Worm (Caenorhabditis elegans): Measurements from ENCODE around the gene ape-1.

ape-1 gene

ce11 chrV:11733460-11733859 lies 57.7 kb downstream of the ape-1 start, which contains the start of gene npp-22 (continued):
- no peak for TF ChIP-seq fkh-10 (GFP tag; optimal IDR thresholded peaks at IDR 0.05)
- no peak for TF ChIP-seq nhr-43 (tag; optimal IDR thresholded peaks at IDR 0.05; ENCODE audit: poor library complexity, severe bottlenecking)
- peak; percentile 73 for TF ChIP-seq nhr-23 (tag; optimal IDR thresholded peaks at IDR 0.05)
- TF ChIP-seq lsy-12 (tag; optimal IDR thresholded peaks at IDR 0.05): no peak
- TF ChIP-seq elt-2 (tag; optimal IDR thresholded peaks at IDR 0.05): peak; percentile 10
- no peak for TF ChIP-seq ceh-9 (tag; optimal IDR thresholded peaks at IDR 0.05)
- no peak for TF ChIP-seq fos-1 (tag; optimal IDR thresholded peaks at IDR 0.05)
- TF ChIP-seq R02D3.7 (tag; optimal IDR thresholded peaks at IDR 0.05): no peak
- no peak for TF ChIP-seq mdl-1 (tag; optimal IDR thresholded peaks at IDR 0.05)
- TF ChIP-seq egl-5 (tag; optimal IDR thresholded peaks at IDR 0.05): peak; percentile 42
- no peak for TF ChIP-seq tbx-2 (tag; optimal IDR thresholded peaks at IDR 0.05)

All from whole organism, L3 larva.